Worm (Caenorhabditis elegans) whole organism, L3 larva: Measurements from ENCODE around the gene aptf-4.

Experiments
- aly-2 ChIP-seq: fragments of 150-350 bp; optimal IDR thresholded peaks from 2 replicates; lab custom pipeline; 2014; ENCODE audit warnings: missing biosample characterization, missing genetic modification characterization
- unc-62 ChIP-seq: fragments of 150-350 bp; sonication (generic microtip); optimal IDR thresholded peaks from 4 replicates; lab custom pipeline; 2014; ENCODE audit warnings: missing biosample characterization, missing genetic modification reagents, missing genetic modification characterization

DNA sequence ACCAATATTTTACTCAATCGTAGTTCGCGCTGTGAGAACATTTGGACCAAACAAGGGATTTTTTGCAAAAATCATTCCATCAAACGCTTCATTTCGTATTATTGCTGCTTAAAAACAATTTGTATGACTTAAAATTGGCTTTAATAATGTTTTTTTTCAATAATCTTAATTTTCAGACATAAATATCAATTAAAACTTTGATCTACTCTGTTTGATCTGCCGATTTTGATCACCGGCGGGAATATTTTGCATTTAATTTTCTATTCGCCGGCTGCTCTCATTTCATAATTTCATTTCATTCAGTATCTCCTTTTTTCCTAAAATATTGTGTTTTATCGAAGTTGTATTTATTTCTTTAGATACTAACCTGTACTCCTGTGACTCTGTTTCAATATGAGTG is 15.6 kb upstream of the aptf-4 start, which contains the start of gene puf-5:
- TF ChIP-seq unc-62 (GFP tag; lab: Kevin White, UChicago): no peak
- TF ChIP-seq aly-2: no peak
